Worm (Caenorhabditis elegans) whole organism, L1 larva: Measurements from ENCODE around the gene zip-2.

ENCODE experiments used
- C16A3.4 ChIP-seq: fragments of 150-350 bp; optimal IDR thresholded peaks from 2 replicates; lab custom pipeline; 2014; ENCODE audit warnings: missing biosample characterization, missing genetic modification characterization
- C34B4.2 ChIP-seq: sonication (generic microtip); optimal IDR thresholded peaks from 2 replicates; lab custom pipeline; 2017; ENCODE audit warnings: mild to moderate bottlenecking, missing genetic modification characterization, missing compliant biosample characterization
- F16B12.6 ChIP-seq: fragments of 150-350 bp; optimal IDR thresholded peaks from 2 replicates; lab custom pipeline; 2014; ENCODE audit warnings: missing biosample characterization, missing genetic modification characterization
- aly-2 ChIP-seq: fragments of 150-350 bp; optimal IDR thresholded peaks from 2 replicates; lab custom pipeline; 2014; ENCODE audit warnings: missing biosample characterization, missing genetic modification characterization
- ama-1 ChIP-seq: fragments of 150-350 bp; optimal IDR thresholded peaks from 2 replicates; lab custom pipeline; 2014
- blmp-1 ChIP-seq: fragments of 150-350 bp; optimal IDR thresholded peaks from 2 replicates; lab custom pipeline; 2014; ENCODE audit warnings: missing biosample characterization, missing genetic modification characterization
- ceh-63 ChIP-seq: fragments of 200-800 bp; sonication (Bioruptor generic); optimal IDR thresholded peaks from 2 replicates; lab custom pipeline; 2018; ENCODE audit warnings: mild to moderate bottlenecking, missing genetic modification characterization, missing compliant biosample characterization
- ceh-8 ChIP-seq: fragments of 200-800 bp; sonication (Bioruptor generic); optimal IDR thresholded peaks from 2 replicates; lab custom pipeline; 2018; ENCODE audit warnings: mild to moderate bottlenecking, missing genetic modification characterization, moderate library complexity, missing compliant biosample characterization
- ceh-82 ChIP-seq, 3 experiments: fragments of 150-350 bp in 1 of 3; sonication (generic microtip) in 2 of 3; optimal IDR thresholded peaks; 2 replicates each; lab custom pipeline; 2014 to 2017; ENCODE audit warnings: missing biosample characterization in 3 of 3, missing genetic modification characterization in 3 of 3
- ceh-88 ChIP-seq: fragments of 200-800 bp; sonication (Bioruptor generic); IDR thresholded peaks from 2 replicates; pipeline ENCODE4 v1.3.6; 2022; ENCODE audit warnings: missing genetic modification characterization, missing compliant biosample characterization
- efl-1 ChIP-seq, 4 experiments: fragments of 150-350 bp; optimal IDR thresholded peaks in 3 of 4; peaks in 1 of 4; 1 replicate in 1 of 4; 2 replicates in 3 of 4; lab custom pipeline; 2014; ENCODE audit warnings: missing biosample characterization in 2 of 4, missing genetic modification characterization in 2 of 4, missing genetic modification reagents in 2 of 4
- efl-3 ChIP-seq: fragments of 200-800 bp; sonication (Bioruptor generic); optimal IDR thresholded peaks from 2 replicates; lab custom pipeline; 2018; ENCODE audit warnings: mild to moderate bottlenecking, missing genetic modification characterization, missing compliant biosample characterization
- egl-27 ChIP-seq, 2 experiments: fragments of 150-350 bp in 1 of 2; sonication (generic microtip); optimal IDR thresholded peaks; 3 replicates each; lab custom pipeline; 2017 to 2018; ENCODE audit warnings: missing biosample characterization in 2 of 2, missing genetic modification characterization in 2 of 2, missing genetic modification reagents in 2 of 2
- elt-2 ChIP-seq: sonication (generic microtip); optimal IDR thresholded peaks from 2 replicates; lab custom pipeline; 2016; ENCODE audit warnings: missing genetic modification characterization, mild to moderate bottlenecking, inconsistent platforms, missing compliant biosample characterization, missing genetic modification reagents
- elt-3 ChIP-seq, 6 experiments: fragments of 150-350 bp in 1 of 6; sonication (generic microtip); optimal IDR thresholded peaks; 2 replicates each; lab custom pipeline; 2017 to 2018; ENCODE audit warnings: missing biosample characterization in 6 of 6, missing genetic modification characterization in 6 of 6, inconsistent platforms in 1 of 6
- ets-5 ChIP-seq: fragments of 200-800 bp; sonication (Bioruptor generic); IDR thresholded peaks from 2 replicates; pipeline ENCODE4 v1.3.6; 2022; ENCODE audit warnings: missing genetic modification characterization, missing compliant biosample characterization
- fos-1 ChIP-seq: fragments of 150-350 bp; optimal IDR thresholded peaks from 2 replicates; lab custom pipeline; 2014; ENCODE audit warnings: missing biosample characterization, missing genetic modification characterization
- grh-1 ChIP-seq: fragments of 200-800 bp; sonication (Bioruptor generic); IDR thresholded peaks from 2 replicates; pipeline ENCODE4 v1.3.6; 2022; ENCODE audit warnings: missing genetic modification reagents, missing genetic modification characterization, missing compliant biosample characterization
- isw-1 ChIP-seq: fragments of 200-800 bp; sonication (Bioruptor generic); IDR thresholded peaks from 2 replicates; pipeline ENCODE4 v1.3.6; 2022; ENCODE audit warnings: missing genetic modification characterization, missing compliant biosample characterization
- lin-35 ChIP-seq, 2 experiments: fragments of 150-350 bp; optimal IDR thresholded peaks; 2 replicates each; lab custom pipeline; 2014; ENCODE audit warnings: missing biosample characterization in 2 of 2, missing genetic modification characterization in 2 of 2, missing genetic modification reagents in 2 of 2
- lir-3 ChIP-seq: sonication (generic microtip); optimal IDR thresholded peaks from 2 replicates; lab custom pipeline; 2016; ENCODE audit warnings: mild to moderate bottlenecking, missing genetic modification characterization, moderate library complexity, missing compliant biosample characterization; ENCODE audit not compliant: poor library complexity
- lsy-2 ChIP-seq, 2 experiments: fragments of 150-350 bp; optimal IDR thresholded peaks; 2 replicates each; lab custom pipeline; 2014; ENCODE audit warnings: missing biosample characterization in 2 of 2, missing genetic modification characterization in 2 of 2
- mdl-1 ChIP-seq, 2 experiments: fragments of 150-350 bp; optimal IDR thresholded peaks; 2 replicates each; lab custom pipeline; 2014 to 2017; ENCODE audit warnings: missing biosample characterization in 2 of 2, missing genetic modification characterization in 2 of 2, inconsistent platforms in 1 of 2
- nhr-11 ChIP-seq: fragments of 150-350 bp; optimal IDR thresholded peaks from 2 replicates; lab custom pipeline; 2014; ENCODE audit warnings: missing biosample characterization, missing genetic modification characterization
- nhr-20 ChIP-seq: sonication (generic microtip); optimal IDR thresholded peaks from 2 replicates; lab custom pipeline; 2016; ENCODE audit warnings: mild to moderate bottlenecking, missing genetic modification characterization, missing compliant biosample characterization
- nhr-28 ChIP-seq: fragments of 150-350 bp; optimal IDR thresholded peaks from 2 replicates; lab custom pipeline; 2014; ENCODE audit warnings: missing biosample characterization, missing genetic modification characterization
- nhr-77 ChIP-seq: fragments of 150-350 bp; optimal IDR thresholded peaks from 2 replicates; lab custom pipeline; 2014; ENCODE audit warnings: missing biosample characterization, missing genetic modification characterization
- nhr-85 ChIP-seq: sonication (generic microtip); peaks from one replicate; lab custom pipeline; 2016; ENCODE audit warnings: missing genetic modification characterization, inconsistent platforms, missing compliant biosample characterization
- nhr-90 ChIP-seq: sonication (generic microtip); optimal IDR thresholded peaks from 2 replicates; lab custom pipeline; 2016; ENCODE audit warnings: mild to moderate bottlenecking, missing genetic modification characterization, missing compliant biosample characterization; ENCODE audit not compliant: poor library complexity
- pqm-1 ChIP-seq: sonication (generic microtip); optimal IDR thresholded peaks from 3 replicates; lab custom pipeline; 2017; ENCODE audit warnings: missing biosample characterization, missing genetic modification characterization
- rnt-1 ChIP-seq: sonication (generic microtip); optimal IDR thresholded peaks from 2 replicates; lab custom pipeline; 2016; ENCODE audit warnings: mild to moderate bottlenecking, missing genetic modification characterization, moderate library complexity, missing compliant biosample characterization
- skn-1 ChIP-seq: fragments of 150-350 bp; optimal IDR thresholded peaks from 2 replicates; lab custom pipeline; 2014; ENCODE audit warnings: missing biosample characterization, missing genetic modification characterization
- sox-4 ChIP-seq: sonication (generic microtip); optimal IDR thresholded peaks from 2 replicates; lab custom pipeline; 2016; ENCODE audit warnings: missing genetic modification characterization, missing compliant biosample characterization
- sup-37 ChIP-seq: fragments of 200-800 bp; sonication (Bioruptor generic); optimal IDR thresholded peaks from 2 replicates; lab custom pipeline; 2018; ENCODE audit warnings: mild to moderate bottlenecking, missing genetic modification characterization, missing compliant biosample characterization
- tbx-2 ChIP-seq: sonication (generic microtip); optimal IDR thresholded peaks from 2 replicates; lab custom pipeline; 2016; ENCODE audit warnings: missing genetic modification characterization, missing compliant biosample characterization
- unc-62 ChIP-seq: fragments of 150-350 bp; optimal IDR thresholded peaks from 2 replicates; lab custom pipeline; 2014; ENCODE audit warnings: missing biosample characterization, missing genetic modification reagents, missing genetic modification characterization
- xbp-1 ChIP-seq: sonication (generic microtip); optimal IDR thresholded peaks from 2 replicates; lab custom pipeline; 2016; ENCODE audit warnings: missing genetic modification characterization, missing compliant biosample characterization
- zag-1 ChIP-seq: fragments of 150-350 bp; optimal IDR thresholded peaks from 2 replicates; lab custom pipeline; 2014; ENCODE audit warnings: missing biosample characterization, missing genetic modification characterization
- zip-4 ChIP-seq: fragments of 200-800 bp; sonication (Bioruptor generic); optimal IDR thresholded peaks from 2 replicates; lab custom pipeline; 2018; ENCODE audit warnings: mild to moderate bottlenecking, missing genetic modification characterization, moderate library complexity, missing compliant biosample characterization
- ztf-11 ChIP-seq, 2 experiments: sonication (generic microtip); optimal IDR thresholded peaks; 2 replicates each; lab custom pipeline; 2016 to 2017; ENCODE audit warnings: missing genetic modification characterization in 2 of 2, missing biosample characterization in 1 of 2, missing compliant biosample characterization in 1 of 2

zip-2 gene

ce11 chrIII:833711-834442, 1.1 kb downstream of the zip-2 start (continued):
- peak; percentile 55 for TF ChIP-seq aly-2 (tag; lab: Kevin White, UChicago)
- TF ChIP-seq fos-1 = peak; percentile 85
- TF ChIP-seq C16A3.4 (tag; lab: Kevin White, UChicago) = peak; percentile 94
- peak; percentile 51 for TF ChIP-seq blmp-1
- peak; percentile 95 for TF ChIP-seq nhr-77
- TF ChIP-seq lin-35 (GFP tag; optimal IDR thresholded peaks at IDR 0.05; lab: Kevin White, UChicago) = peak; percentile 79 to 89
- no peak for TF ChIP-seq grh-1
- TF ChIP-seq sup-37 = peak; percentile 45
- peak; percentile 82 for TF ChIP-seq xbp-1
- TF ChIP-seq nhr-28 (tag; lab: Kevin White, UChicago) = no peak
- TF ChIP-seq nhr-20 (tag; lab: Kevin White, UChicago) = peak; percentile 91
- TF ChIP-seq elt-2 (tag; lab: Kevin White, UChicago) = peak; percentile 63
- peak; percentile 92 for TF ChIP-seq zip-4 (GFP tag; lab: Kevin White, UChicago)
- peak; percentile 84 for TF ChIP-seq nhr-90
- peak; percentile 74 to 78 for TF ChIP-seq egl-27 (tag; optimal IDR thresholded peaks at IDR 0.05; lab: Kevin White, UChicago)
- peak; percentile 32 for TF ChIP-seq ceh-8
- peak; percentile 96 for TF ChIP-seq skn-1 (tag; lab: Kevin White, UChicago)
- no peak for TF ChIP-seq zag-1 (tag; lab: Kevin White, UChicago)
- TF ChIP-seq ceh-88 (GFP tag; lab: Robert Waterston, UW) = peak; percentile 45; the same call in 1 of the 2 replicates
- TF ChIP-seq pqm-1 (tag; lab: Kevin White, UChicago) = peak; percentile 84
- peak; percentile 79 to 90 for TF ChIP-seq efl-1 (optimal IDR thresholded peaks at IDR 0.05; lab: Kevin White, UChicago)
- TF ChIP-seq efl-1 (GFP tag; optimal IDR thresholded peaks at IDR 0.05 in 1 of 2; lab: Kevin White, UChicago) = peak; percentile 69 to 96
- no peak for TF ChIP-seq unc-62 (GFP tag; lab: Kevin White, UChicago)
- TF ChIP-seq tbx-2 (tag; lab: Kevin White, UChicago) = peak; percentile 86
- peak; percentile 32 for TF ChIP-seq F16B12.6 (tag; lab: Kevin White, UChicago)
- peak in 1 of 2 experiments; percentile 11 for TF ChIP-seq ztf-11 (tag; optimal IDR thresholded peaks at IDR 0.05; lab: Kevin White, UChicago)
- peak; percentile 86 for TF ChIP-seq rnt-1 (tag; lab: Kevin White, UChicago)
- no peak for TF ChIP-seq ets-5 (GFP tag; lab: Robert Waterston, UW)
- no peak for TF ChIP-seq sox-4 (tag; lab: Kevin White, UChicago)
- peak; percentile 80 for TF ChIP-seq ama-1
- TF ChIP-seq isw-1 (GFP tag; lab: Robert Waterston, UW) = peak; percentile 83
- TF ChIP-seq ceh-82 (tag; optimal IDR thresholded peaks at IDR 0.05; lab: Kevin White, UChicago) = peak; percentile 75 to 97 (median 85)
- TF ChIP-seq ceh-63 (GFP tag; lab: Kevin White, UChicago) = no peak
- TF ChIP-seq lsy-2 (tag; optimal IDR thresholded peaks at IDR 0.05; lab: Kevin White, UChicago) = peak; percentile 81 to 95
- TF ChIP-seq lir-3 (tag; lab: Kevin White, UChicago) = peak; percentile 12
- TF ChIP-seq nhr-11 = peak; percentile 84
- TF ChIP-seq efl-3 (GFP tag; lab: Kevin White, UChicago) = no peak
- TF ChIP-seq elt-3 (tag; optimal IDR thresholded peaks at IDR 0.05; lab: Kevin White, UChicago) = peak in 5 of 6 experiments; percentile 5 to 84 (median 65)
- TF ChIP-seq, all 84 proteins: peak for 55

- TF ChIP-seq pqm-1 (tag; lab: Kevin White, UChicago) (no peak), C34B4.2 (tag; lab: Kevin White, UChicago) (peak; percentile 24), zip-4 (GFP tag; lab: Kevin White, UChicago) (peak; percentile 7), nhr-85 (peak; percentile 64), mdl-1 (tag; optimal IDR thresholded peaks at IDR 0.05; lab: Kevin White, UChicago) (peak in 1 of 2 experiments; percentile 7)
These were observed 1.6 kb downstream of the zip-2 start for ce11 chrIII:834443-834815.
